Fruit fly (Drosophila melanogaster) whole organism, embryonic: ENCODE measurements around the gene CG14915.

Source experiments
- Awh ChIP-seq: fragments of 200-800 bp; sonication (Bioruptor generic); IDR thresholded peaks from 2 replicates; pipeline ENCODE4, ENCODE4 v1.3.6; 2022; ENCODE audit warnings: missing biosample characterization, missing genetic modification characterization
- Bdp1 ChIP-seq: fragments of 200-800 bp; sonication (Bioruptor generic); optimal IDR thresholded peaks from 3 replicates; lab custom pipeline; 2016; ENCODE audit warnings: missing biosample characterization, missing genetic modification characterization
- CG10654 ChIP-seq: fragments of 200-800 bp; sonication (Bioruptor generic); optimal IDR thresholded peaks from 2 replicates; lab custom pipeline; 2016; ENCODE audit warnings: missing biosample characterization, missing genetic modification characterization
- CG11504 ChIP-seq: fragments of 200-800 bp; sonication (Bioruptor generic); optimal IDR thresholded peaks from 3 replicates; lab custom pipeline; 2019; ENCODE audit warnings: missing biosample characterization, mild to moderate bottlenecking, missing genetic modification characterization, moderate library complexity
- CG11560 ChIP-seq: fragments of 200-800 bp; sonication (Bioruptor generic); IDR thresholded peaks from 3 replicates; pipeline ENCODE4 v1.3.6; 2022; ENCODE audit warnings: missing biosample characterization, missing genetic modification characterization
- CG12155 ChIP-seq: fragments of 200-800 bp; sonication (Bioruptor generic); optimal IDR thresholded peaks from 3 replicates; lab custom pipeline; 2016; ENCODE audit warnings: missing biosample characterization, missing genetic modification characterization
- CG12219 ChIP-seq: fragments of 200-800 bp; sonication (Bioruptor generic); optimal IDR thresholded peaks from 3 replicates; lab custom pipeline; 2018; ENCODE audit warnings: missing biosample characterization, mild to moderate bottlenecking, missing genetic modification characterization
- CG16813 ChIP-seq: fragments of 200-800 bp; sonication (Bioruptor generic); IDR thresholded peaks from 3 replicates; pipeline ENCODE4 v1.3.6; 2022; ENCODE audit warnings: missing biosample characterization, missing genetic modification characterization; ENCODE audit not compliant: partially characterized antibody
- CG18599 ChIP-seq: fragments of 200-800 bp; sonication (Bioruptor generic); optimal IDR thresholded peaks from 3 replicates; lab custom pipeline; 2017; ENCODE audit warnings: missing biosample characterization, missing genetic modification characterization, mild to moderate bottlenecking, moderate library complexity, missing genetic modification reagents
- CG18619 ChIP-seq: fragments of 200-800 bp; sonication (Bioruptor generic); optimal IDR thresholded peaks from 3 replicates; lab custom pipeline; 2017; ENCODE audit warnings: missing biosample characterization, mild to moderate bottlenecking, missing genetic modification characterization
- CG2129 ChIP-seq: fragments of 200-800 bp; sonication (Bioruptor generic); IDR thresholded peaks from 2 replicates; pipeline ENCODE4 v1.3.6; 2022; ENCODE audit warnings: missing biosample characterization, missing genetic modification characterization; ENCODE audit not compliant: partially characterized antibody
- CG2678 ChIP-seq: fragments of 200-800 bp; sonication (Bioruptor generic); optimal IDR thresholded peaks from 3 replicates; lab custom pipeline; 2019; ENCODE audit warnings: missing biosample characterization, mild to moderate bottlenecking, missing genetic modification characterization, moderate library complexity
- CG3847 ChIP-seq: fragments of 200-800 bp; sonication (Bioruptor generic); IDR thresholded peaks from 2 replicates; pipeline ENCODE4 v1.3.6; 2022; ENCODE audit warnings: missing biosample characterization, missing genetic modification characterization
- CG4424 ChIP-seq: fragments of 200-800 bp; sonication (Bioruptor generic); optimal IDR thresholded peaks from 3 replicates; lab custom pipeline; 2016; ENCODE audit warnings: missing biosample characterization, missing genetic modification characterization
- CG4617 ChIP-seq: fragments of 200-800 bp; sonication (Bioruptor generic); optimal IDR thresholded peaks from 3 replicates; lab custom pipeline; 2016; ENCODE audit warnings: missing biosample characterization, missing genetic modification characterization, borderline replicate concordance
- CG6765 ChIP-seq: fragments of 200-800 bp; sonication (Bioruptor generic); optimal IDR thresholded peaks from 3 replicates; lab custom pipeline; 2017; ENCODE audit warnings: missing biosample characterization, mild to moderate bottlenecking, missing genetic modification characterization
- CG7271 ChIP-seq: fragments of 200-800 bp; sonication (Bioruptor generic); optimal IDR thresholded peaks from 2 replicates; lab custom pipeline; 2018; ENCODE audit warnings: missing biosample characterization, mild to moderate bottlenecking, missing genetic modification characterization, moderate library complexity
- CG9817 ChIP-seq: fragments of 200-800 bp; sonication (Bioruptor generic); optimal IDR thresholded peaks from 2 replicates; lab custom pipeline; 2018; ENCODE audit warnings: missing biosample characterization, mild to moderate bottlenecking, missing genetic modification characterization, moderate library complexity
- CG9932 ChIP-seq: fragments of 200-800 bp; sonication (Bioruptor generic); IDR thresholded peaks from 2 replicates; pipeline ENCODE4 v1.3.6; 2022; ENCODE audit warnings: missing biosample characterization, missing genetic modification characterization
- Dek ChIP-seq: fragments of 200-800 bp; sonication (Bioruptor generic); optimal IDR thresholded peaks from 3 replicates; lab custom pipeline; 2019; ENCODE audit warnings: missing biosample characterization, mild to moderate bottlenecking, missing genetic modification characterization, moderate library complexity
- Dll ChIP-seq: fragments of 200-800 bp; sonication (Bioruptor generic); IDR thresholded peaks from 4 replicates; pipeline ENCODE4 v1.3.6; 2022; ENCODE audit warnings: missing biosample characterization, missing genetic modification characterization; ENCODE audit not compliant: partially characterized antibody
- E2f1 ChIP-seq: fragments of 200-800 bp; sonication (Bioruptor generic); IDR thresholded peaks from 2 replicates; pipeline ENCODE4 v1.3.6; 2022; ENCODE audit warnings: missing biosample characterization, missing genetic modification characterization
- E2f2 ChIP-seq: fragments of 200-800 bp; sonication (Bioruptor generic); IDR thresholded peaks from 2 replicates; pipeline ENCODE4 v1.3.6; 2022; ENCODE audit warnings: missing biosample characterization, missing genetic modification characterization
- Gsc ChIP-seq: fragments of 200-800 bp; sonication (Bioruptor generic); IDR thresholded peaks from 2 replicates; pipeline ENCODE4 v1.3.6; 2022; ENCODE audit warnings: missing biosample characterization, missing genetic modification characterization
- HLH4C ChIP-seq: fragments of 200-800 bp; sonication (Bioruptor generic); IDR thresholded peaks from 3 replicates; pipeline ENCODE4 v1.3.6; 2022; ENCODE audit warnings: missing biosample characterization, missing genetic modification characterization; ENCODE audit not compliant: partially characterized antibody
- Hr78 ChIP-seq, 2 experiments: fragments of 200-800 bp in 1 of 2; fragments of >200 bp in 1 of 2; sonication (Bioruptor generic) in 1 of 2; optimal IDR thresholded peaks; 2 replicates each; lab custom pipeline; 2017 to 2019; ENCODE audit warnings: missing biosample characterization in 2 of 2, missing genetic modification characterization in 2 of 2, mild to moderate bottlenecking in 1 of 2, moderate library complexity in 1 of 2
- Kr ChIP-seq: fragments of 200-800 bp; sonication (Bioruptor generic); optimal IDR thresholded peaks from 2 replicates; lab custom pipeline; 2017; ENCODE audit warnings: missing biosample characterization, mild to moderate bottlenecking, missing genetic modification characterization
- MTF-1 ChIP-seq: fragments of 200-800 bp; sonication (Bioruptor generic); optimal IDR thresholded peaks from 2 replicates; lab custom pipeline; 2018; ENCODE audit warnings: missing biosample characterization, mild to moderate bottlenecking, missing genetic modification characterization, borderline replicate concordance
- Myb ChIP-seq: fragments of 200-800 bp; sonication (Bioruptor generic); optimal IDR thresholded peaks from 2 replicates; lab custom pipeline; 2016; ENCODE audit warnings: missing biosample characterization, missing genetic modification characterization
- Neu2 ChIP-seq: fragments of 200-800 bp; sonication (Bioruptor generic); optimal IDR thresholded peaks from 3 replicates; lab custom pipeline; 2016; ENCODE audit warnings: missing biosample characterization, missing genetic modification characterization, borderline replicate concordance
- amos ChIP-seq: fragments of 200-800 bp; sonication (Bioruptor generic); IDR thresholded peaks from 2 replicates; pipeline ENCODE4 v1.3.6; 2022; ENCODE audit warnings: missing biosample characterization, missing genetic modification characterization; ENCODE audit not compliant: partially characterized antibody
- danr ChIP-seq: fragments of 200-800 bp; sonication (Bioruptor generic); IDR thresholded peaks from 2 replicates; pipeline ENCODE4 v1.3.6; 2022; ENCODE audit warnings: missing biosample characterization, missing genetic modification characterization
- dati ChIP-seq: fragments of 200-800 bp; sonication (Bioruptor generic); IDR thresholded peaks from 2 replicates; pipeline ENCODE4 v1.3.6; 2022; ENCODE audit warnings: missing biosample characterization, missing genetic modification characterization
- dysf ChIP-seq: fragments of 200-800 bp; sonication (Bioruptor generic); IDR thresholded peaks from 3 replicates; pipeline ENCODE4 v1.3.6; 2022; ENCODE audit warnings: missing biosample characterization, missing genetic modification characterization
- exex ChIP-seq: fragments of 200-800 bp; sonication (Bioruptor generic); optimal IDR thresholded peaks from 4 replicates; lab custom pipeline; 2018; ENCODE audit warnings: missing biosample characterization, mild to moderate bottlenecking, missing genetic modification characterization, moderate library complexity
- fd102C ChIP-seq: fragments of 200-800 bp; sonication (Bioruptor generic); optimal IDR thresholded peaks from 2 replicates; lab custom pipeline; 2018; ENCODE audit warnings: missing biosample characterization, mild to moderate bottlenecking, missing genetic modification characterization, moderate library complexity
- fd64A ChIP-seq: fragments of 200-800 bp; sonication (Bioruptor generic); optimal IDR thresholded peaks from 3 replicates; lab custom pipeline; 2018; ENCODE audit warnings: missing biosample characterization, mild to moderate bottlenecking, missing genetic modification characterization
- gcm ChIP-seq: fragments of 200-800 bp; sonication (Bioruptor generic); optimal IDR thresholded peaks from 2 replicates; lab custom pipeline; 2019; ENCODE audit warnings: missing biosample characterization, mild to moderate bottlenecking, missing genetic modification characterization, moderate library complexity
- gsb ChIP-seq: fragments of 200-800 bp; sonication (Bioruptor generic); IDR thresholded peaks from 2 replicates; pipeline ENCODE4 v1.3.6; 2022; ENCODE audit warnings: missing biosample characterization, missing genetic modification characterization
- h ChIP-seq: fragments of >200 bp; optimal IDR thresholded peaks from 2 replicates; lab custom pipeline; 2017
- inv ChIP-seq: fragments of 200-800 bp; sonication (Bioruptor generic); IDR thresholded peaks from 2 replicates; pipeline ENCODE4 v1.3.6; 2022; ENCODE audit warnings: missing biosample characterization, missing genetic modification characterization; ENCODE audit not compliant: partially characterized antibody
- klu ChIP-seq: fragments of 200-800 bp; sonication (Bioruptor generic); IDR thresholded peaks from 2 replicates; pipeline ENCODE4 v1.3.6; 2022; ENCODE audit warnings: missing biosample characterization, missing genetic modification characterization
- lab ChIP-seq: fragments of 200-800 bp; sonication (Bioruptor generic); optimal IDR thresholded peaks from 3 replicates; lab custom pipeline; 2017; ENCODE audit warnings: missing biosample characterization, missing genetic modification characterization, mild to moderate bottlenecking, moderate library complexity, missing genetic modification reagents
- lmd ChIP-seq: fragments of 200-800 bp; sonication (Bioruptor generic); IDR thresholded peaks from 2 replicates; pipeline ENCODE4 v1.3.6; 2022; ENCODE audit warnings: missing biosample characterization, missing genetic modification characterization
- run ChIP-seq: fragments of 200-800 bp; sonication (Bioruptor generic); optimal IDR thresholded peaks from 3 replicates; lab custom pipeline; 2018; ENCODE audit warnings: missing biosample characterization, mild to moderate bottlenecking, missing genetic modification characterization
- sc ChIP-seq, 3 experiments: fragments of >200 bp in 2 of 3; fragments of 200-800 bp in 1 of 3; sonication (Bioruptor generic) in 1 of 3; optimal IDR thresholded peaks; 2 replicates in 2 of 3; 3 replicates in 1 of 3; lab custom pipeline; 2017; ENCODE audit warnings: mild to moderate bottlenecking in 1 of 3, missing biosample characterization in 1 of 3, missing genetic modification characterization in 1 of 3, missing genetic modification reagents in 1 of 3
- wdn ChIP-seq: fragments of 200-800 bp; sonication (Bioruptor generic); IDR thresholded peaks from 2 replicates; pipeline ENCODE4 v1.3.6; 2022; ENCODE audit warnings: missing biosample characterization, missing genetic modification characterization
- yki ChIP-seq: fragments of >200 bp; optimal IDR thresholded peaks from 3 replicates; lab custom pipeline; 2018
- zen ChIP-seq: fragments of 200-800 bp; sonication (Bioruptor generic); optimal IDR thresholded peaks from 3 replicates; lab custom pipeline; 2018; ENCODE audit warnings: missing biosample characterization, mild to moderate bottlenecking, missing genetic modification characterization, moderate library complexity
- zfh1 ChIP-seq: fragments of 200-800 bp; sonication (Bioruptor generic); IDR thresholded peaks from 3 replicates; pipeline ENCODE4 v1.3.6; 2022; ENCODE audit warnings: missing biosample characterization, missing genetic modification characterization

CG14915 gene

DNA sequence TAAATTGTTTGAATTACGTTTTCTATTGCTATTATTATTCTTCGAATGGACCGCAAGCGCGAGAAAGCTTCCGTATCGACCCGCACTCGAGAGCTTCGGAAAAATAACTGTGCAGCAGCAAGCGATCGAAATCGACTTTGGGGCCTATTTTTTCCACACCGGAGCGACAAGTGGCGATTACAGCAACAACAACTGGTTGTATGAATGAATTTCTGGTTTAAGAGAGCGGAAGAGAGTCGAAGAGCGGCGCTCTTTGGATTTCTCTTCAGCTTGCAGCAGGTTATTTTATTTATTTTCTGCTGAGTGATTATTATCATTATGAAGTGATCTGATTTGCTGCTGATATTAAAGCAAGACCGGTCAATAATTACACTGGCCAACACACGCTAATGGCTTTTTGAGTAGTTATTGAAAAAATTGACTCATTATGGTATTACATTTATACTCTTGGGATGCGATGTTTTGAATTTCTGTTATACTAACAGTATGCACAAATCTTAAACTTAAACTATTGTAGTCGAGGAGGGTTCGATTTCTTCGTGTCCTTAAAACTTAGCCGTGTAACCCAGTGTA is 3.9 kb upstream of the CG14915 start, which contains the start of gene Samuel (continued):
- TF ChIP-seq CG9932 (GFP tag; lab: Robert Waterston, UW): no peak
- TF ChIP-seq CG11560 (tag; lab: Robert Waterston, UW): no peak
- no peak for TF ChIP-seq CG18599 (GFP tag; lab: Kevin White, UChicago)
- TF ChIP-seq CG7271 (tag; lab: Kevin White, UChicago): no peak
- TF ChIP-seq CG2678: no peak
- no peak for TF ChIP-seq Neu2 (GFP tag; lab: Kevin White, UChicago)
- TF ChIP-seq sc (optimal IDR thresholded peaks at IDR 0.05; lab: Kevin White, UChicago): no peak
- no peak for TF ChIP-seq sc (GFP tag; optimal IDR thresholded peaks at IDR 0.05; lab: Kevin White, UChicago)
- no peak for TF ChIP-seq dati (GFP tag; lab: Robert Waterston, UW)
- no peak for TF ChIP-seq CG6765 (GFP tag; lab: Kevin White, UChicago)
- TF ChIP-seq CG12219 (GFP tag; lab: Kevin White, UChicago): no peak
- TF ChIP-seq fd102C (GFP tag; lab: Kevin White, UChicago): no peak
- TF ChIP-seq Bdp1 (GFP tag; lab: Kevin White, UChicago): no peak
- peak; percentile 11 for TF ChIP-seq gcm (GFP tag; lab: Kevin White, UChicago)
- no peak for TF ChIP-seq wdn (GFP tag; lab: Robert Waterston, UW)
- TF ChIP-seq Kr (GFP tag; lab: Kevin White, UChicago): no peak
- no peak for TF ChIP-seq klu
- TF ChIP-seq lmd (GFP tag; lab: Robert Waterston, UW): no peak
- no peak for TF ChIP-seq CG9817 (tag; lab: Kevin White, UChicago)
- TF ChIP-seq yki (lab: Kevin White, UChicago): peak; percentile 39
- TF ChIP-seq amos (GFP tag; lab: Robert Waterston, UW): peak; percentile 36; the same call in 1 of the 2 replicates
- TF ChIP-seq zfh1 (GFP tag; lab: Robert Waterston, UW): no peak
- no peak for TF ChIP-seq CG3847 (GFP tag; lab: Robert Waterston, UW)
- TF ChIP-seq CG2129 (GFP tag; lab: Robert Waterston, UW): no peak
- no peak for TF ChIP-seq run (tag; lab: Kevin White, UChicago)
- no peak for TF ChIP-seq Dll (GFP tag; lab: Robert Waterston, UW)
- no peak for TF ChIP-seq fd64A (GFP tag; lab: Kevin White, UChicago)
- no peak for TF ChIP-seq dysf (GFP tag; lab: Robert Waterston, UW)
- TF ChIP-seq lab (GFP tag; lab: Kevin White, UChicago): no peak
- TF ChIP-seq CG11504 (tag; lab: Kevin White, UChicago): peak; percentile 28
- no peak for TF ChIP-seq Myb
- TF ChIP-seq danr (GFP tag; lab: Robert Waterston, UW): no peak
- TF ChIP-seq MTF-1 (GFP tag; lab: Kevin White, UChicago): no peak
- TF ChIP-seq Awh (GFP tag; lab: Robert Waterston, UW): no peak
- TF ChIP-seq Gsc (GFP tag; lab: Robert Waterston, UW): no peak
- TF ChIP-seq zen: no peak
- TF ChIP-seq CG4617 (GFP tag; lab: Kevin White, UChicago): no peak
- TF ChIP-seq CG10654 (GFP tag; lab: Kevin White, UChicago): no peak
- peak; percentile 30 for TF ChIP-seq CG4424 (GFP tag; lab: Kevin White, UChicago)
- TF ChIP-seq h (lab: Kevin White, UChicago): no peak
- no peak for TF ChIP-seq CG12155
- peak; percentile 36; the same call in 1 of the 3 replicates for TF ChIP-seq HLH4C (GFP tag; lab: Robert Waterston, UW)
- TF ChIP-seq exex (tag; lab: Kevin White, UChicago): peak; percentile 61
- no peak for TF ChIP-seq inv (GFP tag; lab: Robert Waterston, UW)
- TF ChIP-seq Dek: no peak
- TF ChIP-seq Hr78 (GFP tag; optimal IDR thresholded peaks at IDR 0.05; lab: Kevin White, UChicago): peak in 1 of 2 experiments; percentile 91
- no peak for TF ChIP-seq gsb (GFP tag; lab: Robert Waterston, UW)
- TF ChIP-seq E2f2: no peak
- TF ChIP-seq E2f1: no peak
- TF ChIP-seq CG16813 (GFP tag; lab: Robert Waterston, UW): no peak
- TF ChIP-seq CG18619: no peak
